Worm (Caenorhabditis elegans) whole organism, L1 larva: ENCODE data around the gene sox-3.
A peak's percentile ranks its signal among the peaks of the same experiment; 100 is the strongest.

Experiments used
- egl-13 ChIP-seq: sonication (generic microtip); optimal IDR thresholded peaks from 2 replicates; lab custom pipeline; 2016; ENCODE audit warnings: missing genotype, missing genetic modification reagents, missing genetic modification characterization, missing compliant biosample characterization
- egl-27 ChIP-seq, 2 experiments: fragments of 150-350 bp in 1 of 2; sonication (generic microtip); optimal IDR thresholded peaks; 3 replicates each; lab custom pipeline; 2017 to 2018; ENCODE audit warnings: missing biosample characterization in 2 of 2, missing genetic modification characterization in 2 of 2, missing genetic modification reagents in 2 of 2
- elt-2 ChIP-seq: sonication (generic microtip); optimal IDR thresholded peaks from 2 replicates; lab custom pipeline; 2016; ENCODE audit warnings: missing genetic modification characterization, mild to moderate bottlenecking, inconsistent platforms, missing compliant biosample characterization, missing genetic modification reagents
- elt-3 ChIP-seq, 6 experiments: fragments of 150-350 bp in 1 of 6; sonication (generic microtip); optimal IDR thresholded peaks; 2 replicates each; lab custom pipeline; 2017 to 2018; ENCODE audit warnings: missing biosample characterization in 6 of 6, missing genetic modification characterization in 6 of 6, inconsistent platforms in 1 of 6
- nhr-11 ChIP-seq: fragments of 150-350 bp; optimal IDR thresholded peaks from 2 replicates; lab custom pipeline; 2014; ENCODE audit warnings: missing biosample characterization, missing genetic modification characterization
- nhr-20 ChIP-seq: sonication (generic microtip); optimal IDR thresholded peaks from 2 replicates; lab custom pipeline; 2016; ENCODE audit warnings: mild to moderate bottlenecking, missing genetic modification characterization, missing compliant biosample characterization
- nhr-237 ChIP-seq: fragments of 150-350 bp; optimal IDR thresholded peaks from 2 replicates; lab custom pipeline; 2014; ENCODE audit warnings: missing biosample characterization, missing genetic modification characterization
- nhr-28 ChIP-seq: fragments of 150-350 bp; optimal IDR thresholded peaks from 2 replicates; lab custom pipeline; 2014; ENCODE audit warnings: missing biosample characterization, missing genetic modification characterization
- rnt-1 ChIP-seq: sonication (generic microtip); optimal IDR thresholded peaks from 2 replicates; lab custom pipeline; 2016; ENCODE audit warnings: mild to moderate bottlenecking, missing genetic modification characterization, moderate library complexity, missing compliant biosample characterization
- snpc-4 ChIP-seq: fragments of 150-350 bp; optimal IDR thresholded peaks from 2 replicates; lab custom pipeline; 2014; ENCODE audit warnings: missing biosample characterization, missing genetic modification characterization
- sox-4 ChIP-seq: sonication (generic microtip); optimal IDR thresholded peaks from 2 replicates; lab custom pipeline; 2016; ENCODE audit warnings: missing genetic modification characterization, missing compliant biosample characterization
- sptf-1 ChIP-seq: fragments of 150-350 bp; optimal IDR thresholded peaks from 2 replicates; lab custom pipeline; 2014; ENCODE audit warnings: missing biosample characterization, missing genetic modification characterization
- unc-62 ChIP-seq: fragments of 150-350 bp; optimal IDR thresholded peaks from 2 replicates; lab custom pipeline; 2014; ENCODE audit warnings: missing biosample characterization, missing genetic modification reagents, missing genetic modification characterization
- ztf-11 ChIP-seq, 2 experiments: sonication (generic microtip); optimal IDR thresholded peaks; 2 replicates each; lab custom pipeline; 2016 to 2017; ENCODE audit warnings: missing genetic modification characterization in 2 of 2, missing biosample characterization in 1 of 2, missing compliant biosample characterization in 1 of 2

DNA sequence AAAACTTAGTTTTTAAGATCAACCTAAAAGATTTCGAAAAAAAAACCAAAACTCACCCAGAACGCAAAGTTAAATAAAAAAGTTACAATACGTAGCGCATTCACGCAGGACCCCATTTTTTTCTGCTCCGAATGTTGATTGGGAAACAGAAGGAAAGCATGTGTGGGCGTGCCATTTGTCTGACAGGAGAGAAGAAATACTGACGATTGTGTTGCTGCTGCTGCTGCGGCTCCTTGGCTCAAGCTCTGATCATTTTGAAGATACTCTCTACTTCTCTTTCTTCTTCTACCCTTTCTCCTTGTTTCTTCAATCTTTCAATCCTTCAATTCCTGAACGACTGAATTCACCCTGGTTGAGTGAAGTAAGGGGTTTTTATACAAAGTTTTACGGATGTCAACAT, 36.5 kb upstream of the sox-3 start, which contains the start of gene tsp-8:
- TF ChIP-seq elt-3 (tag; optimal IDR thresholded peaks at IDR 0.05; lab: Kevin White, UChicago) (no peak), snpc-4 (tag; lab: Kevin White, UChicago) (no peak), nhr-237 (tag; lab: Kevin White, UChicago) (no peak), sptf-1 (tag; lab: Kevin White, UChicago) (no peak), egl-27 (tag; optimal IDR thresholded peaks at IDR 0.05; lab: Kevin White, UChicago) (no peak), rnt-1 (peak; percentile 51), nhr-28 (tag; lab: Kevin White, UChicago) (no peak), sox-4 (tag; lab: Kevin White, UChicago) (no peak), unc-62 (GFP tag; lab: Kevin White, UChicago) (no peak), ztf-11 (tag; optimal IDR thresholded peaks at IDR 0.05; lab: Kevin White, UChicago) (no peak), nhr-11 (tag; lab: Kevin White, UChicago) (no peak), elt-2 (no peak), egl-13 (no peak), nhr-20 (tag; lab: Kevin White, UChicago) (no peak)
